Worm (Caenorhabditis elegans): Measurements from ENCODE around the gene ttr-12.

- TF ChIP-seq hlh-6 (tag; optimal IDR thresholded peaks at IDR 0.05) (no peak), unc-86 (tag; optimal IDR thresholded peaks at IDR 0.05) (no peak), hlh-30 (tag; optimal IDR thresholded peaks at IDR 0.05; ENCODE audit: insufficient read depth) (no peak), sox-4 (tag; optimal IDR thresholded peaks at IDR 0.05) (no peak), unc-3 (GFP tag; conservative IDR thresholded peaks at IDR 0.05) (no peak), unc-3 (tag; optimal IDR thresholded peaks at IDR 0.05) (no peak), dmd-4 (tag; optimal IDR thresholded peaks at IDR 0.05; ENCODE audit: borderline replicate concordance) (no peak), gmeb-2 (tag; optimal IDR thresholded peaks at IDR 0.05) (no peak)
Observed at ce11 chrV:20600704-20601103, 7.9 kb downstream of the ttr-12 start.

Data from whole organism, late embryonic.